Fruit fly (Drosophila melanogaster) whole organism, pupa: Measurements from ENCODE around the gene CNMaR.

ENCODE experiments used
- CG10348 ChIP-seq: fragments of 200-800 bp; sonication (Bioruptor generic); IDR thresholded peaks from 2 replicates; pipeline ENCODE4 v1.3.6; 2022; ENCODE audit warnings: missing biosample characterization, missing genetic modification characterization
- CG12605 ChIP-seq: fragments of 200-800 bp; sonication (Bioruptor generic); IDR thresholded peaks from 2 replicates; pipeline ENCODE4 v1.3.6; 2022; ENCODE audit warnings: missing biosample characterization, missing genetic modification characterization
- CG13204 ChIP-seq: fragments of 200-800 bp; sonication (Bioruptor generic); optimal IDR thresholded peaks from 2 replicates; lab custom pipeline; 2018; ENCODE audit warnings: missing biosample characterization, mild to moderate bottlenecking, missing genetic modification characterization, moderate library complexity
- CG14655 ChIP-seq: fragments of 200-800 bp; sonication (Bioruptor generic); optimal IDR thresholded peaks from 3 replicates; lab custom pipeline; 2017; ENCODE audit warnings: mild to moderate bottlenecking, missing biosample characterization, missing genetic modification reagents, missing genetic modification characterization
- CG15710 ChIP-seq: fragments of 200-800 bp; sonication (Bioruptor generic); optimal IDR thresholded peaks from 2 replicates; lab custom pipeline; 2018; ENCODE audit warnings: missing biosample characterization, mild to moderate bottlenecking, missing genetic modification characterization, moderate library complexity
- CG17806 ChIP-seq: fragments of 200-800 bp; sonication (Bioruptor generic); optimal IDR thresholded peaks from 2 replicates; lab custom pipeline; 2018; ENCODE audit warnings: missing biosample characterization, mild to moderate bottlenecking, missing genetic modification characterization, moderate library complexity
- CG32121 ChIP-seq: fragments of 200-800 bp; sonication (Bioruptor generic); IDR thresholded peaks from 2 replicates; pipeline ENCODE4 v1.3.6; 2022; ENCODE audit warnings: missing biosample characterization, missing genetic modification characterization
- CG4496 ChIP-seq: fragments of 200-800 bp; sonication (Bioruptor generic); IDR thresholded peaks from 3 replicates; pipeline ENCODE4 v1.3.6; 2022; ENCODE audit warnings: missing biosample characterization, missing genetic modification characterization
- CG8159 ChIP-seq: fragments of 200-800 bp; sonication (Bioruptor generic); optimal IDR thresholded peaks from 3 replicates; lab custom pipeline; 2018; ENCODE audit warnings: missing biosample characterization, mild to moderate bottlenecking, missing genetic modification characterization, moderate library complexity
- CG8301 ChIP-seq: fragments of 200-800 bp; sonication (Bioruptor generic); optimal IDR thresholded peaks from 2 replicates; lab custom pipeline; 2018; ENCODE audit warnings: missing biosample characterization, mild to moderate bottlenecking, missing genetic modification characterization
- CG9948 ChIP-seq: fragments of 200-800 bp; sonication (Bioruptor generic); optimal IDR thresholded peaks from 2 replicates; lab custom pipeline; 2018; ENCODE audit warnings: missing biosample characterization, mild to moderate bottlenecking, missing genetic modification characterization, moderate library complexity
- D1 ChIP-seq: fragments of 200-800 bp; sonication (Bioruptor generic); optimal IDR thresholded peaks from 2 replicates; lab custom pipeline; 2018; ENCODE audit warnings: missing biosample characterization, mild to moderate bottlenecking, missing genetic modification characterization, moderate library complexity
- EcR ChIP-seq: fragments of 200-800 bp; sonication (Bioruptor generic); optimal IDR thresholded peaks from 3 replicates; lab custom pipeline; 2019; ENCODE audit warnings: missing biosample characterization, missing genetic modification characterization, mild to moderate bottlenecking, moderate library complexity, missing genetic modification reagents
- Ets98B ChIP-seq: fragments of 200-800 bp; sonication (Bioruptor generic); IDR thresholded peaks from 2 replicates; pipeline ENCODE4 v1.3.6; 2022; ENCODE audit warnings: missing biosample characterization, missing genetic modification characterization
- Pif1A ChIP-seq: fragments of 200-800 bp; sonication (Bioruptor generic); optimal IDR thresholded peaks from 3 replicates; lab custom pipeline; 2016; ENCODE audit warnings: missing biosample characterization, missing genetic modification characterization
- Pif1B ChIP-seq: fragments of 200-800 bp; sonication (Bioruptor generic); optimal IDR thresholded peaks from 3 replicates; lab custom pipeline; 2016; ENCODE audit warnings: missing biosample characterization, missing genetic modification characterization
- Snoo ChIP-seq: fragments of 200-800 bp; sonication (Bioruptor generic); optimal IDR thresholded peaks from 3 replicates; lab custom pipeline; 2017; ENCODE audit warnings: missing biosample characterization, mild to moderate bottlenecking, missing genetic modification characterization, inconsistent platforms
- fd96Ca ChIP-seq: fragments of 200-800 bp; sonication (Bioruptor generic); IDR thresholded peaks from 3 replicates; pipeline ENCODE4 v1.3.6; 2022; ENCODE audit warnings: missing biosample characterization, missing genetic modification characterization
- gl ChIP-seq: fragments of 200-800 bp; sonication (Bioruptor generic); optimal IDR thresholded peaks from 2 replicates; lab custom pipeline; 2018; ENCODE audit warnings: missing biosample characterization, mild to moderate bottlenecking, missing genetic modification characterization
- rn ChIP-seq: fragments of 200-800 bp; sonication (Bioruptor generic); IDR thresholded peaks from 2 replicates; pipeline ENCODE4 v1.3.6; 2022; ENCODE audit warnings: missing biosample characterization, missing genetic modification characterization

Gene CNMaR

dm6 chr3L:9643762-9644161, at the start of gene CNMaR:
Gene CNMaR (plus strand): TSS chr3L:9644109.
- TF ChIP-seq CG12605 (GFP tag; lab: Robert Waterston, UW) (peak; percentile 94), CG32121 (GFP tag; lab: Robert Waterston, UW) (no peak)

dm6 chr3L:9597464-9597863, 46.4 kb upstream of the CNMaR start, which contains the start of gene Tmc:
Gene Tmc (plus strand): TSS chr3L:9597764.
- TF ChIP-seq CG10348 (GFP tag; lab: Robert Waterston, UW) (no peak), CG32121 (GFP tag; lab: Robert Waterston, UW) (no peak), CG15710 (tag; lab: Kevin White, UChicago) (no peak), CG8301 (tag; lab: Kevin White, UChicago) (no peak), Snoo (tag; lab: Kevin White, UChicago) (no peak), Pif1B (GFP tag; lab: Kevin White, UChicago) (no peak), rn (no peak), CG9948 (no peak)
- TF ChIP-seq, all 21 proteins: peak for 0

dm6 chr3L:9598688-9599087, 45.2 kb upstream of the CNMaR start, which contains the start of gene CG3222:
Gene CG3222 (plus strand): TSS chr3L:9598988.
- TF ChIP-seq EcR (GFP tag; lab: Kevin White, UChicago) (no peak), CG12605 (GFP tag; lab: Robert Waterston, UW) (no peak), rn (no peak), CG14655 (no peak), CG17806 (tag; lab: Kevin White, UChicago) (no peak), Snoo (tag; lab: Kevin White, UChicago) (no peak), gl (tag; lab: Kevin White, UChicago) (no peak)
- TF ChIP-seq, all 21 proteins: peak for 0

- no peak for TF ChIP-seq CG9948
- no peak for TF ChIP-seq Ets98B (GFP tag; lab: Robert Waterston, UW)
- no peak for TF ChIP-seq Pif1A (GFP tag; lab: Kevin White, UChicago)
- TF ChIP-seq D1, result no peak
- TF ChIP-seq Snoo (tag; lab: Kevin White, UChicago), result no peak
- TF ChIP-seq CG12605 (GFP tag; lab: Robert Waterston, UW), result no peak
- TF ChIP-seq CG13204, result no peak
- no peak for TF ChIP-seq CG17806 (tag; lab: Kevin White, UChicago)
- no peak for TF ChIP-seq CG14655
- TF ChIP-seq CG32121 (GFP tag; lab: Robert Waterston, UW), result no peak
- TF ChIP-seq EcR (GFP tag; lab: Kevin White, UChicago), result no peak
- no peak for TF ChIP-seq CG4496 (GFP tag; lab: Robert Waterston, UW)
- TF ChIP-seq CG8301 (tag; lab: Kevin White, UChicago), result no peak
- TF ChIP-seq gl (tag; lab: Kevin White, UChicago), result no peak
- no peak for TF ChIP-seq rn
Observed at dm6 chr3L:9601225-9601624, 42.7 kb upstream of the CNMaR start, which contains the start of the genes CG3088 and CG3306. Gene CG3088 (minus strand): TSS chr3L:9601325. Gene CG3306 (plus strand): TSS chr3L:9601523.

dm6 chr3L:9613960-9614588, 29.8 kb upstream of the CNMaR start:
- peak; percentile 86 for TF ChIP-seq D1
- TF ChIP-seq CG9948, result no peak
- TF ChIP-seq CG8159, result no peak

- TF ChIP-seq fd96Ca (GFP tag; lab: Robert Waterston, UW) (peak; percentile 59; the same call in 1 of the 3 replicates), Ets98B (GFP tag; lab: Robert Waterston, UW) (peak; percentile 66; the same call in 1 of the 2 replicates), gl (tag; lab: Kevin White, UChicago) (peak; percentile 23), CG12605 (GFP tag; lab: Robert Waterston, UW) (0 out of 2 replicates have a peak, but pooled peaks have one; percentile 13), Pif1A (GFP tag; lab: Kevin White, UChicago) (peak; percentile 15), CG9948 (no peak), D1 (no peak), CG15710 (tag; lab: Kevin White, UChicago) (peak; percentile 1), CG8159 (peak; percentile 37), CG17806 (tag; lab: Kevin White, UChicago) (no peak), Pif1B (GFP tag; lab: Kevin White, UChicago) (no peak), CG14655 (no peak), EcR (GFP tag; lab: Kevin White, UChicago) (peak; percentile 81)
Observed at dm6 chr3L:9614589-9615442, 29.1 kb upstream of the CNMaR start, which contains the start of gene LanB2. Gene LanB2 (plus strand): TSS chr3L:9614914.
